Fruit fly (Drosophila melanogaster) whole organism, pupa: ENCODE data around the gene CG4629.

Experiments
- CG10348 ChIP-seq: fragments of 200-800 bp; sonication (Bioruptor generic); IDR thresholded peaks from 2 replicates; pipeline ENCODE4 v1.3.6; 2022; ENCODE audit warnings: missing biosample characterization, missing genetic modification characterization
- CG12605 ChIP-seq: fragments of 200-800 bp; sonication (Bioruptor generic); IDR thresholded peaks from 2 replicates; pipeline ENCODE4 v1.3.6; 2022; ENCODE audit warnings: missing biosample characterization, missing genetic modification characterization
- CG13204 ChIP-seq: fragments of 200-800 bp; sonication (Bioruptor generic); optimal IDR thresholded peaks from 2 replicates; lab custom pipeline; 2018; ENCODE audit warnings: missing biosample characterization, mild to moderate bottlenecking, missing genetic modification characterization, moderate library complexity
- CG14655 ChIP-seq: fragments of 200-800 bp; sonication (Bioruptor generic); optimal IDR thresholded peaks from 3 replicates; lab custom pipeline; 2017; ENCODE audit warnings: mild to moderate bottlenecking, missing biosample characterization, missing genetic modification reagents, missing genetic modification characterization
- CG15710 ChIP-seq: fragments of 200-800 bp; sonication (Bioruptor generic); optimal IDR thresholded peaks from 2 replicates; lab custom pipeline; 2018; ENCODE audit warnings: missing biosample characterization, mild to moderate bottlenecking, missing genetic modification characterization, moderate library complexity
- CG17806 ChIP-seq: fragments of 200-800 bp; sonication (Bioruptor generic); optimal IDR thresholded peaks from 2 replicates; lab custom pipeline; 2018; ENCODE audit warnings: missing biosample characterization, mild to moderate bottlenecking, missing genetic modification characterization, moderate library complexity
- CG32121 ChIP-seq: fragments of 200-800 bp; sonication (Bioruptor generic); IDR thresholded peaks from 2 replicates; pipeline ENCODE4 v1.3.6; 2022; ENCODE audit warnings: missing biosample characterization, missing genetic modification characterization
- CG34367 ChIP-seq: fragments of 200-800 bp; sonication (Bioruptor generic); optimal IDR thresholded peaks from 2 replicates; lab custom pipeline; 2018; ENCODE audit warnings: missing biosample characterization, mild to moderate bottlenecking, missing genetic modification characterization
- CG4496 ChIP-seq: fragments of 200-800 bp; sonication (Bioruptor generic); IDR thresholded peaks from 3 replicates; pipeline ENCODE4 v1.3.6; 2022; ENCODE audit warnings: missing biosample characterization, missing genetic modification characterization
- CG8159 ChIP-seq: fragments of 200-800 bp; sonication (Bioruptor generic); optimal IDR thresholded peaks from 3 replicates; lab custom pipeline; 2018; ENCODE audit warnings: missing biosample characterization, mild to moderate bottlenecking, missing genetic modification characterization, moderate library complexity
- CG8301 ChIP-seq: fragments of 200-800 bp; sonication (Bioruptor generic); optimal IDR thresholded peaks from 2 replicates; lab custom pipeline; 2018; ENCODE audit warnings: missing biosample characterization, mild to moderate bottlenecking, missing genetic modification characterization
- CG9948 ChIP-seq: fragments of 200-800 bp; sonication (Bioruptor generic); optimal IDR thresholded peaks from 2 replicates; lab custom pipeline; 2018; ENCODE audit warnings: missing biosample characterization, mild to moderate bottlenecking, missing genetic modification characterization, moderate library complexity
- D1 ChIP-seq: fragments of 200-800 bp; sonication (Bioruptor generic); optimal IDR thresholded peaks from 2 replicates; lab custom pipeline; 2018; ENCODE audit warnings: missing biosample characterization, mild to moderate bottlenecking, missing genetic modification characterization, moderate library complexity
- EcR ChIP-seq: fragments of 200-800 bp; sonication (Bioruptor generic); optimal IDR thresholded peaks from 3 replicates; lab custom pipeline; 2019; ENCODE audit warnings: missing biosample characterization, missing genetic modification characterization, mild to moderate bottlenecking, moderate library complexity, missing genetic modification reagents
- Ets98B ChIP-seq: fragments of 200-800 bp; sonication (Bioruptor generic); IDR thresholded peaks from 2 replicates; pipeline ENCODE4 v1.3.6; 2022; ENCODE audit warnings: missing biosample characterization, missing genetic modification characterization
- Pif1A ChIP-seq: fragments of 200-800 bp; sonication (Bioruptor generic); optimal IDR thresholded peaks from 3 replicates; lab custom pipeline; 2016; ENCODE audit warnings: missing biosample characterization, missing genetic modification characterization
- Pif1B ChIP-seq: fragments of 200-800 bp; sonication (Bioruptor generic); optimal IDR thresholded peaks from 3 replicates; lab custom pipeline; 2016; ENCODE audit warnings: missing biosample characterization, missing genetic modification characterization
- Snoo ChIP-seq: fragments of 200-800 bp; sonication (Bioruptor generic); optimal IDR thresholded peaks from 3 replicates; lab custom pipeline; 2017; ENCODE audit warnings: missing biosample characterization, mild to moderate bottlenecking, missing genetic modification characterization, inconsistent platforms
- fd96Ca ChIP-seq: fragments of 200-800 bp; sonication (Bioruptor generic); IDR thresholded peaks from 3 replicates; pipeline ENCODE4 v1.3.6; 2022; ENCODE audit warnings: missing biosample characterization, missing genetic modification characterization
- gl ChIP-seq: fragments of 200-800 bp; sonication (Bioruptor generic); optimal IDR thresholded peaks from 2 replicates; lab custom pipeline; 2018; ENCODE audit warnings: missing biosample characterization, mild to moderate bottlenecking, missing genetic modification characterization
- rn ChIP-seq: fragments of 200-800 bp; sonication (Bioruptor generic); IDR thresholded peaks from 2 replicates; pipeline ENCODE4 v1.3.6; 2022; ENCODE audit warnings: missing biosample characterization, missing genetic modification characterization

The CG4629 gene

DNA sequence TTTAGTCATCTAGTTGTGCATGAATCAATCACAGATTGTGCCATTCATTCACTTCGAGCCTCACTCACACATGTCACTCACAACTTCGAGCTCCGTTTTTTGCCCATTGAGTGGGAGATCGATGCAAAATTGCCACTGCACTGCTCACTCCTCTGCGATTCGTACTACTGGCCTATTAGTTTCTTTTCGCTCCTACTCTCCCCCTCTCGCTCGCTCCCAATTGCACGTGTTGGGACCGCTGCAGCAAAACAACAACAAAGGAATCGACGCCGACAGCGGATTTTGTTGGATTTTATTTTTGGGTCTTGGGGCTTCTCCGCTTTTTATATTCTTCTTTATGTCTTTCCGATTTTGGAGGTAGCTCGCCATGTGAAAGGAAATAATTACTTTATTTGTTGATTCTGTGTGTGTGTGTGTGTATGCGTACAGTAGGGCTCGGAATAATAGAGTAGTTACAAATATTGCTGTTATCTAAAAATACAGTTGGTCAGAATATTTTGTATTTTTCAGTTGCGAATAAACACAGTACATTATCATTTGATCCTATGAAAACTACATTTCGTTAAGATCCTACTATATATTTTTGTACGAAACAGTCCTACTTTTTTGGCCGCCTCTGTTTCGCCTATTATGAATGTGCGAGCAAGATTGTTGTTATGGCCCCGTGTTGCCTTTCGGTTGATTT, 28.0 kb downstream of the CG4629 start:
- TF ChIP-seq Pif1A = no peak
- no peak for TF ChIP-seq CG34367
- TF ChIP-seq CG8301 = peak; percentile 54
- TF ChIP-seq CG4496 = peak; percentile 68; the same call in 2 of the 3 replicates
- peak; percentile 22 for TF ChIP-seq CG14655 (GFP tag; lab: Kevin White, UChicago)
- TF ChIP-seq CG13204 (GFP tag; lab: Kevin White, UChicago) = peak; percentile 0
- peak; percentile 12 for TF ChIP-seq CG9948 (tag; lab: Kevin White, UChicago)
- TF ChIP-seq EcR (GFP tag; lab: Kevin White, UChicago) = no peak
- TF ChIP-seq CG12605 (GFP tag; lab: Robert Waterston, UW) = peak; percentile 52; the same call in 1 of the 2 replicates
- TF ChIP-seq Ets98B = peak; percentile 47
- TF ChIP-seq CG32121 (GFP tag; lab: Robert Waterston, UW) = peak; percentile 64; the same call in 1 of the 2 replicates
- TF ChIP-seq CG8159 (tag; lab: Kevin White, UChicago) = peak; percentile 10
- TF ChIP-seq, all 21 proteins: peak for 9

DNA sequence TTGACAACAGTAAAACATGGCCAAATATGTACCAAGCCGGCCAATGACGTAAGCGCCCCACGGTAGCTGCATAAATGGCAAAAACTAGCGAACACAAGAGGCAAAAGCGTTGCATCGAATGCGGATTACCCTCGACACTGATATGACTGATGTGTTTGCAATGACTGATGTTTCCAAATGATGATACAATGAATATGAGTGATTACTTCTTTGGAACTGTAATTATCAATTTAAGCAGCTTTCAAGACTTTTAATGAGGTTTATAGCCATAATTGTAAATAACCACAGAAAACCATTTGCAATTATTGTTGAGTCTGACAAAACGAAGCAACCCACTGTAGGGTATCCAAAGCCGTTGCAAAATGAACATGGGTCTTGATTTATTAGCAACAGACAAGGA, 28.8 kb downstream of the CG4629 start:
- TF ChIP-seq Pif1A = peak; percentile 53
- TF ChIP-seq CG14655 (GFP tag; lab: Kevin White, UChicago) = peak; percentile 40
- TF ChIP-seq CG32121 (GFP tag; lab: Robert Waterston, UW) = peak; percentile 58
- no peak for TF ChIP-seq CG34367
- TF ChIP-seq CG9948 (tag; lab: Kevin White, UChicago) = no peak
- peak; percentile 29; the same call in 1 of the 2 replicates for TF ChIP-seq Ets98B
- peak; percentile 48; the same call in 2 of the 3 replicates for TF ChIP-seq fd96Ca
- TF ChIP-seq CG8301 = peak; percentile 33
- TF ChIP-seq CG4496 = 0 out of 3 replicates have a peak, but pooled peaks have one; percentile 39

DNA sequence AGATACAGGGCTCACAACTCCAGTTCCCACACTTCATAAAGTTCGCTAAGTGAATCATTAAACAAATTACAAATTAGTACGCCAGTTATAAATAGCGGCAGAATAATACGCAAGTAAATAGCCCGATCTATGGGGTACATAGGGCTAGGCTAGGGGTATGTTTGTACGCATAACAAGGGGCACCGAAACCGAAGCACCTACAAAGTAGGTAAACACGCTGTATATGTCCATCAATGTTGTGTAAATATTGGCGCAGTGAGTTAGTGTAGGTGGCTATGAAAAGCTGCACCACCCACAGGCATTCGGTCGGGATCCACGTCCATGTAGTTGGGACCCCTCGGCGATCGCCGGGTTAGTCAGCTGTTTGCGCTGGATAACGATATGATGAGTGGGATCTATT, 30.1 kb downstream of the CG4629 start:
- TF ChIP-seq EcR (GFP tag; lab: Kevin White, UChicago) = no peak
- peak; percentile 45 for TF ChIP-seq CG17806 (tag; lab: Kevin White, UChicago)
- TF ChIP-seq CG4496 = peak; percentile 84
- peak; percentile 38 for TF ChIP-seq CG8301
- no peak for TF ChIP-seq D1 (tag; lab: Kevin White, UChicago)
- peak; percentile 70 for TF ChIP-seq Pif1B
- peak; percentile 69 for TF ChIP-seq CG34367
- peak; percentile 53 for TF ChIP-seq CG15710 (tag; lab: Kevin White, UChicago)
- TF ChIP-seq CG14655 (GFP tag; lab: Kevin White, UChicago) = peak; percentile 72
- TF ChIP-seq Snoo (tag; lab: Kevin White, UChicago) = no peak
- peak; percentile 44; the same call in 1 of the 2 replicates for TF ChIP-seq CG12605 (GFP tag; lab: Robert Waterston, UW)
- peak; percentile 83 for TF ChIP-seq Pif1A
- TF ChIP-seq CG32121 (GFP tag; lab: Robert Waterston, UW) = peak; percentile 75
- TF ChIP-seq CG13204 (GFP tag; lab: Kevin White, UChicago) = peak; percentile 34
- peak; percentile 63 for TF ChIP-seq CG8159 (tag; lab: Kevin White, UChicago)
- no peak for TF ChIP-seq CG10348 (GFP tag; lab: Robert Waterston, UW)
- TF ChIP-seq Ets98B = peak; percentile 80
- TF ChIP-seq fd96Ca = peak; percentile 87
- peak; percentile 18 for TF ChIP-seq CG9948 (tag; lab: Kevin White, UChicago)
- peak; percentile 81 for TF ChIP-seq gl (tag; lab: Kevin White, UChicago)
- TF ChIP-seq rn (GFP tag; lab: Robert Waterston, UW) = peak; percentile 71

DNA sequence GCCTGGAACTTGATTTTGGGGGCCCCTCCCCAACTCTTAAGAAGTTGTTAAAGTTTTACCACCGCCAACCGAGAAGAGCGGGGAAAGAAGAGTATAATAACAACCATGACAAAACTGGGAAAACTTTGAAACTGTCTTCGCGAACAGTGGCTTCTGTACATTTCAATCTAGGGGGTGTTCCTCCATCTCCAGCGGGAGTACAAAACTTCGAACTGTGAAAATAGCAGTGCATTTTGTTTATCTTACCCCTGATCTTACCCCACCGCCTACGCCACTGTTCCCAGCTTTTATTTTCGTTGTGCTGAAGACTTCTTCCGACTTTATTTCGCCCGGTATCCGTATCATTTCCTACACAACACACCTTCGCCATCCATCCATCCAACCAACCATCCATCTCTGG, 31.4 kb downstream of the CG4629 start:
- peak; percentile 49; the same call in 2 of the 3 replicates for TF ChIP-seq fd96Ca
- peak; percentile 39 for TF ChIP-seq CG14655 (GFP tag; lab: Kevin White, UChicago)
- no peak for TF ChIP-seq rn (GFP tag; lab: Robert Waterston, UW)
- no peak for TF ChIP-seq CG10348 (GFP tag; lab: Robert Waterston, UW)
- peak; percentile 5 for TF ChIP-seq CG8159 (tag; lab: Kevin White, UChicago)
- peak; percentile 6 for TF ChIP-seq CG17806 (tag; lab: Kevin White, UChicago)
- 0 out of 3 replicates have a peak, but pooled peaks have one; percentile 34 for TF ChIP-seq CG4496
- no peak for TF ChIP-seq Snoo (tag; lab: Kevin White, UChicago)
- TF ChIP-seq CG8301 = peak; percentile 36
- TF ChIP-seq CG15710 (tag; lab: Kevin White, UChicago) = peak; percentile 34
- peak; percentile 5 for TF ChIP-seq CG9948 (tag; lab: Kevin White, UChicago)

DNA sequence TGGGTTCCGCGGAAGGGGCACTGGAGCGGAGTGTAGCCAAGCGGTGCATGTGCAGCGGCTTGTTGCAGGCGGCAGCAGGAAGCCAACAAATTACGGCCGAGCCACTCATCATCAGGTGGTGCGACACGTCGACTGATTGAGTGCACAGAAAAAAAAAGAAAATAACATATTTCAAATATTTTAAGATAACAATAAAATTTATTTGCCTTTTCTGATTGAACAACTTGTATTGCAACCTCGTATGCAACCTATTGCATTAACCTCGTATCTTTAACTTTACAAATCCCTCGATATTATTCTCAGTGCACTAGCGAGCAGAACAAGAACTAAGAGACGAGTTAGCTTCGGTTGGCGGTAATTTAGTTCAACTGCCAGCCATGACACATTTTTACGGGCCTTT, 32.0 kb downstream of the CG4629 start:
- TF ChIP-seq Pif1B (peak; percentile 44), rn (GFP tag; lab: Robert Waterston, UW) (no peak), D1 (tag; lab: Kevin White, UChicago) (peak; percentile 5), CG15710 (tag; lab: Kevin White, UChicago) (peak; percentile 70), Pif1A (peak; percentile 69), CG17806 (tag; lab: Kevin White, UChicago) (peak; percentile 70), CG8301 (peak; percentile 75), CG32121 (GFP tag; lab: Robert Waterston, UW) (peak; percentile 39; the same call in 1 of the 2 replicates), CG14655 (GFP tag; lab: Kevin White, UChicago) (peak; percentile 79), EcR (GFP tag; lab: Kevin White, UChicago) (no peak), CG4496 (peak; percentile 68; the same call in 2 of the 3 replicates), CG8159 (tag; lab: Kevin White, UChicago) (peak; percentile 72), CG12605 (GFP tag; lab: Robert Waterston, UW) (no peak), CG9948 (tag; lab: Kevin White, UChicago) (peak; percentile 68), CG34367 (peak; percentile 63), CG10348 (GFP tag; lab: Robert Waterston, UW) (no peak), fd96Ca (peak; percentile 72; the same call in 2 of the 3 replicates), Snoo (tag; lab: Kevin White, UChicago) (peak; percentile 53), Ets98B (peak; percentile 59), gl (tag; lab: Kevin White, UChicago) (peak; percentile 50), CG13204 (GFP tag; lab: Kevin White, UChicago) (no peak)
